Fruit fly (Drosophila melanogaster): ENCODE data around the gene CG31495.

The CG31495 gene

DNA sequence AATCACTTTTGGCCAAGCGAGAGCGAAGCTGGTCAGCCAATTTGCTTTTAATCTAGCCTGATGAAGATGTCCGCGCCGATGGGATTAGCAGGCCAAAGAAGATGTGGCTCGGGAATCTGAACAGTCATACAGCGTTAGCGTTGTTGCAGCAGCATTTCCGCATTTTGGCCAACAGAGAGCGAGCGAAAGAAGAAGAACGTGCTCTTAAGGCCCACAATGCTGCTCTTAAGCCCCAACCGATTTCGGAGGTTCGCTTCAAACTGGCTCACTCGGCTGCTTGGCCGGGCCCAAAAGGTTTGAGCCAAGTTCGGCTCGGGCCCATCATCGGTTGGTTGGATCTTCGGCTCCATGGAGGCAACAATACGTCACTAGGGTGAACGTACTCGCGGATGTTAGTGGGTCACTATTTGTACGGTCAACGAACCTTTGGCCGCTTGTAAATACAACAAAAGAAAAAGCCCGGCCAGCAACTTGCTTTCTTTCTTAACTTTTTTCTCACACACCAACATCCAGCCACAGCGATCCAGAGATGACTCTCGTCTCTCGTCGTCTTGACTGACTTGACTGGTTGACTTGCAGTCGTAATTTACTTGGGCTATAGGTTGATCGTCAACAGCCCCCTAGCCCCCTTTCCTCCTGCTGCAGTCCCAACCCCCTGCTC is 50.0 kb downstream of the CG31495 start:
- no peak for TF ChIP-seq CG11902 (GFP tag; optimal IDR thresholded peaks at IDR 0.05)
- TF ChIP-seq CG6854 (GFP tag; optimal IDR thresholded peaks at IDR 0.05) = peak; percentile 10
- TF ChIP-seq svp (GFP tag) = peak; percentile 54
- TF ChIP-seq Eip78C (GFP tag) = peak; percentile 34

- TF ChIP-seq CG6276 (GFP tag; optimal IDR thresholded peaks at IDR 0.05) (no peak), CG3919 (GFP tag; optimal IDR thresholded peaks at IDR 0.05) (no peak), CG11762 (GFP tag; optimal IDR thresholded peaks at IDR 0.05; ENCODE audit: insufficient read depth) (no peak), Eip93F (GFP tag; optimal IDR thresholded peaks at IDR 0.05) (no peak), CG34406 (GFP tag; optimal IDR thresholded peaks at IDR 0.05) (no peak), CG9139 (GFP tag; optimal IDR thresholded peaks at IDR 0.05) (no peak), CG8119 (GFP tag; IDR thresholded peaks at IDR 0.05) (no peak), CG15336 (GFP tag; IDR thresholded peaks at IDR 0.05) (no peak), CG11902 (GFP tag; optimal IDR thresholded peaks at IDR 0.05) (no peak)
These were observed 51.1 kb downstream of the CG31495 start for dm6 chr3R:13788672-13789071.
